Worm (Caenorhabditis elegans) whole organism, mixed stage, embryonic: ENCODE results near the gene T06E4.5.

Source experiments
- ceh-43 ChIP-seq: fragments of 200-800 bp; sonication (Bioruptor generic); optimal IDR thresholded peaks from 2 replicates; lab custom pipeline; 2018; ENCODE audit warnings: mild to moderate bottlenecking, missing genetic modification characterization, moderate library complexity, missing compliant biosample characterization
- elt-1 ChIP-seq: sonication (generic microtip); optimal IDR thresholded peaks from 2 replicates; lab custom pipeline; 2017; ENCODE audit warnings: missing genetic modification characterization, mild to moderate bottlenecking, missing compliant biosample characterization, antibody characterized with exemption, moderate library complexity, borderline replicate concordance; ENCODE audit not compliant: insufficient read depth
- elt-3 ChIP-seq: fragments of 150-350 bp; optimal IDR thresholded peaks from 2 replicates; lab custom pipeline; 2014; ENCODE audit warnings: missing biosample characterization, missing genetic modification characterization
- ham-2 ChIP-seq: fragments of 200-800 bp; sonication (Bioruptor generic); optimal IDR thresholded peaks from 2 replicates; lab custom pipeline; 2018; ENCODE audit warnings: mild to moderate bottlenecking, missing genetic modification characterization, missing compliant biosample characterization
- lsy-2 ChIP-seq: fragments of 150-350 bp; optimal IDR thresholded peaks from 2 replicates; lab custom pipeline; 2014; ENCODE audit warnings: missing biosample characterization, missing genetic modification characterization

ce11 chrV:9608256-9608655 is 22.8 kb upstream of the T06E4.5 start, which contains the start of gene dop-2:
- TF ChIP-seq ham-2 (GFP tag; lab: Kevin White, UChicago) (no peak), elt-1 (no peak), ceh-43 (GFP tag; lab: Kevin White, UChicago) (no peak), elt-3 (tag; lab: Kevin White, UChicago) (no peak), lsy-2 (tag; lab: Kevin White, UChicago) (no peak)
